Fruit fly (Drosophila melanogaster) whole organism, embryonic: ENCODE measurements around the gene syd.

ENCODE experiments used
- Bgb ChIP-seq: fragments of 200-800 bp; sonication (Bioruptor generic); IDR thresholded peaks from 2 replicates; pipeline ENCODE4 v1.3.6; 2022; ENCODE audit warnings: missing biosample characterization, missing genetic modification characterization; ENCODE audit not compliant: partially characterized antibody
- Blimp-1 ChIP-seq: fragments of 200-800 bp; sonication (Bioruptor generic); optimal IDR thresholded peaks from 3 replicates; lab custom pipeline; 2018; ENCODE audit warnings: missing biosample characterization, missing genetic modification characterization, mild to moderate bottlenecking, moderate library complexity, missing genetic modification reagents
- BtbVII ChIP-seq: fragments of 200-800 bp; sonication (Bioruptor generic); optimal IDR thresholded peaks from 3 replicates; lab custom pipeline; 2017; ENCODE audit warnings: missing biosample characterization, mild to moderate bottlenecking, missing genetic modification characterization
- CG11696 ChIP-seq: fragments of 200-800 bp; sonication (Bioruptor generic); IDR thresholded peaks from 2 replicates; pipeline ENCODE4 v1.3.6; 2022; ENCODE audit warnings: missing biosample characterization, missing genetic modification characterization
- CG13424 ChIP-seq: fragments of 200-800 bp; sonication (Bioruptor generic); optimal IDR thresholded peaks from 2 replicates; lab custom pipeline; 2019; ENCODE audit warnings: missing biosample characterization, mild to moderate bottlenecking, missing genetic modification characterization, moderate library complexity
- CG14667 ChIP-seq: fragments of 200-800 bp; sonication (Bioruptor generic); IDR thresholded peaks from 2 replicates; pipeline ENCODE4 v1.3.6; 2022; ENCODE audit warnings: missing biosample characterization, missing genetic modification characterization
- CG18619 ChIP-seq: fragments of 200-800 bp; sonication (Bioruptor generic); optimal IDR thresholded peaks from 3 replicates; lab custom pipeline; 2017; ENCODE audit warnings: missing biosample characterization, mild to moderate bottlenecking, missing genetic modification characterization
- CG2889 ChIP-seq: fragments of 200-800 bp; sonication (Bioruptor generic); IDR thresholded peaks from 3 replicates; pipeline ENCODE4 v1.3.6; 2022; ENCODE audit warnings: missing biosample characterization, missing genetic modification characterization
- CG30403 ChIP-seq: fragments of 200-800 bp; sonication (Bioruptor generic); optimal IDR thresholded peaks from 3 replicates; lab custom pipeline; 2016; ENCODE audit warnings: missing biosample characterization, missing genetic modification characterization
- CG31365 ChIP-seq: fragments of 200-800 bp; sonication (Bioruptor generic); optimal IDR thresholded peaks from 2 replicates; lab custom pipeline; 2018; ENCODE audit warnings: missing biosample characterization, mild to moderate bottlenecking, missing genetic modification characterization
- CG32767 ChIP-seq: fragments of 200-800 bp; sonication (Bioruptor generic); IDR thresholded peaks from 2 replicates; pipeline ENCODE4 v1.3.6; 2022; ENCODE audit warnings: missing biosample characterization, missing genetic modification characterization
- CG3281 ChIP-seq: fragments of 200-800 bp; sonication (Bioruptor generic); optimal IDR thresholded peaks from 3 replicates; lab custom pipeline; 2017; ENCODE audit warnings: missing biosample characterization, mild to moderate bottlenecking, missing genetic modification characterization
- CG3407 ChIP-seq: fragments of 200-800 bp; sonication (Bioruptor generic); optimal IDR thresholded peaks from 2 replicates; lab custom pipeline; 2018; ENCODE audit warnings: missing biosample characterization, mild to moderate bottlenecking, missing genetic modification characterization
- CG3995 ChIP-seq: fragments of 200-800 bp; sonication (Bioruptor generic); optimal IDR thresholded peaks from 3 replicates; lab custom pipeline; 2016; ENCODE audit warnings: missing biosample characterization, missing genetic modification characterization
- CG5245 ChIP-seq: fragments of 200-800 bp; sonication (Bioruptor generic); optimal IDR thresholded peaks from 3 replicates; lab custom pipeline; 2016; ENCODE audit warnings: missing biosample characterization, missing genetic modification characterization
- CG7556 ChIP-seq: fragments of 200-800 bp; sonication (Bioruptor generic); optimal IDR thresholded peaks from 2 replicates; lab custom pipeline; 2017; ENCODE audit warnings: missing biosample characterization, mild to moderate bottlenecking, missing genetic modification characterization
- CG8281 ChIP-seq: fragments of 200-800 bp; sonication (Bioruptor generic); optimal IDR thresholded peaks from 2 replicates; lab custom pipeline; 2018; ENCODE audit warnings: missing biosample characterization, mild to moderate bottlenecking, missing genetic modification characterization, moderate library complexity
- CG9876 ChIP-seq: fragments of 200-800 bp; sonication (Bioruptor generic); optimal IDR thresholded peaks from 2 replicates; lab custom pipeline; 2016; ENCODE audit warnings: missing biosample characterization, missing genetic modification characterization
- CrebB ChIP-seq: fragments of 200-800 bp; sonication (Bioruptor generic); optimal IDR thresholded peaks from 3 replicates; lab custom pipeline; 2018; ENCODE audit warnings: missing biosample characterization, mild to moderate bottlenecking, missing genetic modification characterization
- D19B ChIP-seq: fragments of 200-800 bp; sonication (Bioruptor generic); optimal IDR thresholded peaks from 2 replicates; lab custom pipeline; 2017; ENCODE audit warnings: missing biosample characterization, mild to moderate bottlenecking, missing genetic modification characterization
- Ets65A ChIP-seq: fragments of 200-800 bp; sonication (Bioruptor generic); peaks from one replicate; lab custom pipeline; 2016; ENCODE audit warnings: missing biosample characterization, missing genetic modification characterization
- H15 ChIP-seq: fragments of 200-800 bp; sonication (Bioruptor generic); IDR thresholded peaks from 3 replicates; pipeline ENCODE4 v1.3.6; 2022; ENCODE audit warnings: missing biosample characterization, missing genetic modification characterization
- Hr39 ChIP-seq: fragments of >200 bp; optimal IDR thresholded peaks from 2 replicates; lab custom pipeline; 2017
- Mad ChIP-seq: fragments of 200-800 bp; sonication (Bioruptor generic); optimal IDR thresholded peaks from 2 replicates; lab custom pipeline; 2016; ENCODE audit warnings: missing biosample characterization, missing genetic modification characterization
- Med ChIP-seq: fragments of 200-800 bp; sonication (Bioruptor generic); peaks from one replicate; lab custom pipeline; 2016; ENCODE audit warnings: missing biosample characterization, missing genetic modification characterization, mild to moderate bottlenecking, inconsistent platforms, moderate library complexity
- Rx ChIP-seq: fragments of 200-800 bp; sonication (Bioruptor generic); IDR thresholded peaks from 2 replicates; pipeline ENCODE4 v1.3.6; 2022; ENCODE audit warnings: missing biosample characterization, missing genetic modification characterization
- Side ChIP-seq: fragments of 200-800 bp; sonication (Bioruptor generic); optimal IDR thresholded peaks from 2 replicates; lab custom pipeline; 2016; ENCODE audit warnings: missing biosample characterization, missing genetic modification characterization
- Stat92E ChIP-seq, 3 experiments: fragments of >200 bp in 2 of 3; fragments of 200-800 bp in 1 of 3; sonication (Bioruptor generic) in 1 of 3; optimal IDR thresholded peaks; 2 replicates each; lab custom pipeline; 2017 to 2019; ENCODE audit warnings: missing biosample characterization in 3 of 3, missing genetic modification characterization in 3 of 3, mild to moderate bottlenecking in 1 of 3, moderate library complexity in 1 of 3
- ato ChIP-seq: fragments of 200-800 bp; sonication (Bioruptor generic); IDR thresholded peaks from 2 replicates; pipeline ENCODE4 v1.3.6; 2022; ENCODE audit warnings: missing biosample characterization, missing genetic modification characterization; ENCODE audit not compliant: partially characterized antibody
- bab2 ChIP-seq: fragments of 200-800 bp; sonication (Bioruptor generic); optimal IDR thresholded peaks from 2 replicates; lab custom pipeline; 2016; ENCODE audit warnings: missing biosample characterization, missing genetic modification characterization
- croc ChIP-seq: fragments of 200-800 bp; sonication (Bioruptor generic); conservative IDR thresholded peaks from 3 replicates; pipeline ENCODE4 v1.3.6; 2022; ENCODE audit warnings: missing biosample characterization, missing genetic modification characterization
- cwo ChIP-seq: fragments of 200-800 bp; sonication (Bioruptor generic); optimal IDR thresholded peaks from 3 replicates; lab custom pipeline; 2017; ENCODE audit warnings: missing biosample characterization, missing genetic modification characterization, mild to moderate bottlenecking, moderate library complexity, missing genetic modification reagents
- fd3F ChIP-seq: fragments of 200-800 bp; sonication (Bioruptor generic); optimal IDR thresholded peaks from 2 replicates; lab custom pipeline; 2018; ENCODE audit warnings: missing biosample characterization, mild to moderate bottlenecking, missing genetic modification characterization, moderate library complexity
- gsb-n ChIP-seq: fragments of 200-800 bp; sonication (Bioruptor generic); optimal IDR thresholded peaks from 3 replicates; lab custom pipeline; 2018; ENCODE audit warnings: missing biosample characterization, mild to moderate bottlenecking, missing genetic modification characterization
- h ChIP-seq: fragments of >200 bp; optimal IDR thresholded peaks from 2 replicates; lab custom pipeline; 2017
- jigr1 ChIP-seq: fragments of 200-800 bp; sonication (Bioruptor generic); IDR thresholded peaks from 3 replicates; pipeline ENCODE4 v1.3.6; 2022; ENCODE audit warnings: missing biosample characterization, missing genetic modification characterization
- ken ChIP-seq: fragments of 200-800 bp; sonication (Bioruptor generic); IDR thresholded peaks from 3 replicates; pipeline ENCODE4 v1.3.6; 2022; ENCODE audit warnings: missing biosample characterization, missing genetic modification characterization
- klu ChIP-seq: fragments of 200-800 bp; sonication (Bioruptor generic); IDR thresholded peaks from 2 replicates; pipeline ENCODE4 v1.3.6; 2022; ENCODE audit warnings: missing biosample characterization, missing genetic modification characterization
- lbe ChIP-seq: fragments of 200-800 bp; sonication (Bioruptor generic); optimal IDR thresholded peaks from 2 replicates; lab custom pipeline; 2016; ENCODE audit warnings: missing biosample characterization, mild to moderate bottlenecking, missing genetic modification characterization
- mirr ChIP-seq: fragments of 200-800 bp; sonication (Bioruptor generic); optimal IDR thresholded peaks from 3 replicates; lab custom pipeline; 2018; ENCODE audit warnings: missing biosample characterization, mild to moderate bottlenecking, missing genetic modification characterization
- nom ChIP-seq: fragments of 200-800 bp; sonication (Bioruptor generic); optimal IDR thresholded peaks from 2 replicates; lab custom pipeline; 2017; ENCODE audit warnings: missing biosample characterization, missing genetic modification characterization, mild to moderate bottlenecking, moderate library complexity, missing genetic modification reagents
- pros ChIP-seq: fragments of 200-800 bp; sonication (Bioruptor generic); optimal IDR thresholded peaks from 3 replicates; lab custom pipeline; 2019; ENCODE audit warnings: missing biosample characterization, mild to moderate bottlenecking, missing genetic modification characterization, moderate library complexity
- schlank ChIP-seq: fragments of 200-800 bp; sonication (Bioruptor generic); optimal IDR thresholded peaks from 2 replicates; lab custom pipeline; 2018; ENCODE audit warnings: missing biosample characterization, mild to moderate bottlenecking, missing genetic modification characterization
- sens ChIP-seq: fragments of 200-800 bp; sonication (Bioruptor generic); peaks from one replicate; lab custom pipeline; 2016; ENCODE audit warnings: missing biosample characterization, missing genetic modification characterization
- seq ChIP-seq: fragments of 200-800 bp; sonication (Bioruptor generic); IDR thresholded peaks from 2 replicates; pipeline ENCODE4 v1.3.6; 2022; ENCODE audit warnings: missing biosample characterization, missing genetic modification characterization
- tgo ChIP-seq: fragments of 200-800 bp; sonication (Bioruptor generic); IDR thresholded peaks from 3 replicates; pipeline ENCODE4 v1.3.6; 2022; ENCODE audit warnings: missing biosample characterization, missing genetic modification characterization
- tx ChIP-seq: fragments of 200-800 bp; sonication (Bioruptor generic); optimal IDR thresholded peaks from 2 replicates; lab custom pipeline; 2016; ENCODE audit warnings: missing biosample characterization, missing genetic modification characterization
- wor ChIP-seq: fragments of 200-800 bp; sonication (Bioruptor generic); IDR thresholded peaks from 2 replicates; pipeline ENCODE4 v1.3.6; 2022; ENCODE audit warnings: missing biosample characterization, missing genetic modification characterization

Gene syd

dm6 chr3L:7983602-7984223, 47.8 kb upstream of the syd start (continued):
- no peak for TF ChIP-seq CG13424
- no peak for TF ChIP-seq jigr1 (GFP tag; lab: Robert Waterston, UW)
- peak in 1 of 3 experiments; percentile 24 for TF ChIP-seq Stat92E (GFP tag; optimal IDR thresholded peaks at IDR 0.05; lab: Kevin White, UChicago)
- no peak for TF ChIP-seq CG30403 (GFP tag; lab: Kevin White, UChicago)
- no peak for TF ChIP-seq CG11696 (GFP tag; lab: Robert Waterston, UW)
- peak; percentile 33 for TF ChIP-seq nom (GFP tag; lab: Kevin White, UChicago)

dm6 chr3L:7981956-7982355, 46.0 kb upstream of the syd start:
- TF ChIP-seq lbe (no peak), Rx (no peak), Med (GFP tag; lab: Kevin White, UChicago) (peak; percentile 65), Side (GFP tag; lab: Kevin White, UChicago) (no peak), CG3407 (GFP tag; lab: Kevin White, UChicago) (peak; percentile 97)

- no peak for TF ChIP-seq CG8281 (tag; lab: Kevin White, UChicago)
- TF ChIP-seq Bgb, result no peak
- no peak for TF ChIP-seq H15 (GFP tag; lab: Robert Waterston, UW)
- no peak for TF ChIP-seq ato (GFP tag; lab: Robert Waterston, UW)
- no peak for TF ChIP-seq fd3F (GFP tag; lab: Kevin White, UChicago)
- no peak for TF ChIP-seq tgo (GFP tag; lab: Robert Waterston, UW)
- no peak for TF ChIP-seq CG3281 (GFP tag; lab: Kevin White, UChicago)
- TF ChIP-seq CG18619 (GFP tag; lab: Kevin White, UChicago), result no peak
- TF ChIP-seq CG7556 (GFP tag; lab: Kevin White, UChicago), result no peak
- no peak for TF ChIP-seq schlank (tag; lab: Kevin White, UChicago)
- TF ChIP-seq pros (GFP tag; lab: Kevin White, UChicago), result peak; percentile 90
- TF ChIP-seq cwo, result no peak
- TF ChIP-seq ken (GFP tag; lab: Robert Waterston, UW), result no peak
- TF ChIP-seq h, result no peak
- TF ChIP-seq CG14667 (GFP tag; lab: Robert Waterston, UW), result no peak
- TF ChIP-seq tx, result no peak
- no peak for TF ChIP-seq mirr (GFP tag; lab: Kevin White, UChicago)
- no peak for TF ChIP-seq CG31365
- no peak for TF ChIP-seq Hr39 (lab: Kevin White, UChicago)
- TF ChIP-seq bab2, result no peak
- TF ChIP-seq seq (GFP tag; lab: Robert Waterston, UW), result no peak
- TF ChIP-seq wor (GFP tag; lab: Robert Waterston, UW), result no peak
- no peak for TF ChIP-seq CG5245 (GFP tag; lab: Kevin White, UChicago)
- TF ChIP-seq Blimp-1 (GFP tag; lab: Kevin White, UChicago), result no peak
- TF ChIP-seq CG2889 (GFP tag; lab: Robert Waterston, UW), result no peak
- TF ChIP-seq CG32767 (GFP tag; lab: Robert Waterston, UW), result no peak
- no peak for TF ChIP-seq Mad
- peak; percentile 57 for TF ChIP-seq Med (GFP tag; lab: Kevin White, UChicago)
- TF ChIP-seq BtbVII (GFP tag; lab: Kevin White, UChicago), result no peak
- peak; percentile 15 for TF ChIP-seq D19B (GFP tag; lab: Kevin White, UChicago)
- TF ChIP-seq CG3995 (GFP tag; lab: Kevin White, UChicago), result no peak
- peak; percentile 10 for TF ChIP-seq gsb-n
- TF ChIP-seq CG9876 (GFP tag; lab: Kevin White, UChicago), result no peak
- no peak for TF ChIP-seq klu (GFP tag; lab: Robert Waterston, UW)
- peak; percentile 37 for TF ChIP-seq Ets65A (GFP tag; lab: Kevin White, UChicago)
- no peak for TF ChIP-seq croc (GFP tag; lab: Robert Waterston, UW)
- no peak for TF ChIP-seq CrebB (tag; lab: Kevin White, UChicago)
- peak; percentile 72 for TF ChIP-seq sens (GFP tag; lab: Kevin White, UChicago)
Measured at dm6 chr3L:7981228-7981854, 45.4 kb upstream of the syd start.
